Fruit fly (Drosophila melanogaster): ENCODE results near the gene NSD.

Gene NSD

dm6 chr3R:27953890-27954289, 16.2 kb upstream of the NSD start, which contains the start of gene CG4951 (continued):
- no peak for TF ChIP-seq CG1832 (GFP tag; optimal IDR thresholded peaks at IDR 0.05)
- TF ChIP-seq Drgx (GFP tag; IDR thresholded peaks at IDR 0.05): no peak
- no peak for TF ChIP-seq tap (tag; optimal IDR thresholded peaks at IDR 0.05)
- no peak for TF ChIP-seq CG6689 (GFP tag; IDR thresholded peaks at IDR 0.05)
- TF ChIP-seq nom (GFP tag; optimal IDR thresholded peaks at IDR 0.05): no peak
- TF ChIP-seq Deaf1 (tag; optimal IDR thresholded peaks at IDR 0.05): no peak
- TF ChIP-seq Opbp (GFP tag; IDR thresholded peaks at IDR 0.05; ENCODE audit: partially characterized antibody): 0 out of 3 replicates have a peak, but pooled peaks have one; percentile 28
- no peak for TF ChIP-seq scrt (GFP tag; optimal IDR thresholded peaks at IDR 0.05)
- peak; percentile 36; the same call in 1 of the 3 replicates for TF ChIP-seq CG16813 (GFP tag; IDR thresholded peaks at IDR 0.05; ENCODE audit: partially characterized antibody)
- TF ChIP-seq Dref (GFP tag; IDR thresholded peaks at IDR 0.05): peak; percentile 94
- TF ChIP-seq CG3163 (GFP tag; optimal IDR thresholded peaks at IDR 0.05): no peak
- TF ChIP-seq CG8359 (GFP tag; optimal IDR thresholded peaks at IDR 0.05; ENCODE audit: borderline replicate concordance): no peak
- TF ChIP-seq tin (GFP tag; optimal IDR thresholded peaks at IDR 0.05): no peak
- no peak for TF ChIP-seq C15 (GFP tag; IDR thresholded peaks at IDR 0.05)
- no peak for TF ChIP-seq Sox100B (GFP tag; optimal IDR thresholded peaks at IDR 0.05)
- TF ChIP-seq sna (GFP tag; IDR thresholded peaks at IDR 0.05; ENCODE audit: partially characterized antibody): no peak; the same call in 1 of the 2 replicates
- no peak for TF ChIP-seq NK7.1 (GFP tag; optimal IDR thresholded peaks at IDR 0.05)
- TF ChIP-seq CrebB (tag; optimal IDR thresholded peaks at IDR 0.05): no peak
- no peak for TF ChIP-seq Xrp1 (GFP tag; IDR thresholded peaks at IDR 0.05)
- no peak for TF ChIP-seq CG34376 (GFP tag; optimal IDR thresholded peaks at IDR 0.05)
- TF ChIP-seq CG2678 (tag; optimal IDR thresholded peaks at IDR 0.05): no peak
- no peak for TF ChIP-seq chn (GFP tag; optimal IDR thresholded peaks at IDR 0.05)
- TF ChIP-seq nmo (GFP tag; optimal IDR thresholded peaks at IDR 0.05): peak; percentile 22
- no peak for TF ChIP-seq seq (GFP tag; IDR thresholded peaks at IDR 0.05)
- no peak for TF ChIP-seq CG7372 (GFP tag; IDR thresholded peaks at IDR 0.05)
- no peak for TF ChIP-seq CG2202 (tag; optimal IDR thresholded peaks at IDR 0.05)
- no peak for TF ChIP-seq sisA (GFP tag; IDR thresholded peaks at IDR 0.05)
- TF ChIP-seq disco-r (GFP tag; optimal IDR thresholded peaks at IDR 0.05): no peak
- no peak for TF ChIP-seq br (optimal IDR thresholded peaks at IDR 0.05)
- no peak for TF ChIP-seq ara (GFP tag; IDR thresholded peaks at IDR 0.05)
- no peak for TF ChIP-seq sc (optimal IDR thresholded peaks at IDR 0.05)
- TF ChIP-seq sc (GFP tag; optimal IDR thresholded peaks at IDR 0.05): no peak
- TF ChIP-seq Bteb2 (GFP tag; optimal IDR thresholded peaks at IDR 0.05): no peak
- no peak for TF ChIP-seq CG30403 (GFP tag; optimal IDR thresholded peaks at IDR 0.05)
- no peak for TF ChIP-seq D19A (tag; optimal IDR thresholded peaks at IDR 0.05)
- TF ChIP-seq lmd (GFP tag; IDR thresholded peaks at IDR 0.05): no peak
- TF ChIP-seq dan (GFP tag; IDR thresholded peaks at IDR 0.05): no peak
- no peak for TF ChIP-seq CG42726 (GFP tag; IDR thresholded peaks at IDR 0.05; ENCODE audit: partially characterized antibody)
- TF ChIP-seq Camta (GFP tag; optimal IDR thresholded peaks at IDR 0.05): no peak
- TF ChIP-seq CG3847 (GFP tag; IDR thresholded peaks at IDR 0.05): peak; percentile 56
- no peak for TF ChIP-seq CG18476 (GFP tag; optimal IDR thresholded peaks at IDR 0.05)
- no peak for TF ChIP-seq Awh (GFP tag; IDR thresholded peaks at IDR 0.05)
- peak; percentile 72 for TF ChIP-seq Ets97D (GFP tag; optimal IDR thresholded peaks at IDR 0.05)
- TF ChIP-seq CG34422 (GFP tag; IDR thresholded peaks at IDR 0.05): 0 out of 3 replicates have a peak, but pooled peaks have one; percentile 17
- no peak for TF ChIP-seq CG4820 (GFP tag; optimal IDR thresholded peaks at IDR 0.05)
- TF ChIP-seq prd (optimal IDR thresholded peaks at IDR 0.05): no peak
- TF ChIP-seq prd (GFP tag; IDR thresholded peaks at IDR 0.05): no peak
- peak; percentile 26 for TF ChIP-seq YL-1 (GFP tag; optimal IDR thresholded peaks at IDR 0.05)
- no peak for TF ChIP-seq usp (GFP tag; optimal IDR thresholded peaks at IDR 0.05)
- no peak for TF ChIP-seq TFAM (GFP tag; optimal IDR thresholded peaks at IDR 0.05)
- peak; percentile 58 for TF ChIP-seq Sry-δ (GFP tag; optimal IDR thresholded peaks at IDR 0.05)
- no peak for TF ChIP-seq CG1233 (GFP tag; optimal IDR thresholded peaks at IDR 0.05)
- no peak for TF ChIP-seq ab (GFP tag; optimal IDR thresholded peaks at IDR 0.05)
